Worm (Caenorhabditis elegans) whole organism, L3 larva: Measurements from ENCODE around the gene fbxa-190.

ENCODE experiments used
- R02D3.7 ChIP-seq: fragments of 150-350 bp; optimal IDR thresholded peaks from 2 replicates; lab custom pipeline; 2014; ENCODE audit warnings: missing biosample characterization, missing genetic modification characterization
- ZK546.5 ChIP-seq: sonication (generic microtip); optimal IDR thresholded peaks from 2 replicates; lab custom pipeline; 2017; ENCODE audit warnings: missing biosample characterization, missing genetic modification characterization
- aly-2 ChIP-seq: fragments of 150-350 bp; optimal IDR thresholded peaks from 2 replicates; lab custom pipeline; 2014; ENCODE audit warnings: missing biosample characterization, missing genetic modification characterization
- ceh-16 ChIP-seq: sonication (generic microtip); optimal IDR thresholded peaks from 2 replicates; lab custom pipeline; 2017; ENCODE audit warnings: missing biosample characterization, missing genetic modification characterization
- ceh-28 ChIP-seq: fragments of 150-350 bp; optimal IDR thresholded peaks from 2 replicates; lab custom pipeline; 2014; ENCODE audit warnings: missing biosample characterization, missing genetic modification reagents, missing genetic modification characterization
- ceh-82 ChIP-seq: fragments of 150-350 bp; optimal IDR thresholded peaks from 2 replicates; lab custom pipeline; 2014; ENCODE audit warnings: missing biosample characterization, missing genetic modification characterization
- egl-27 ChIP-seq: sonication (generic microtip); optimal IDR thresholded peaks from 4 replicates; lab custom pipeline; 2017; ENCODE audit warnings: missing biosample characterization, missing genetic modification reagents, missing genetic modification characterization
- egl-5 ChIP-seq: fragments of 150-350 bp; optimal IDR thresholded peaks from 2 replicates; lab custom pipeline; 2017; ENCODE audit warnings: missing biosample characterization, missing genetic modification reagents, missing genetic modification characterization, inconsistent platforms
- elt-1 ChIP-seq: fragments of 150-350 bp; optimal IDR thresholded peaks from 2 replicates; lab custom pipeline; 2014; ENCODE audit warnings: missing biosample characterization, missing genetic modification characterization
- elt-2 ChIP-seq: sonication (generic microtip); optimal IDR thresholded peaks from 2 replicates; lab custom pipeline; 2016; ENCODE audit warnings: missing genetic modification reagents, mild to moderate bottlenecking, missing genetic modification characterization, missing compliant biosample characterization
- eor-1 ChIP-seq, 2 experiments: fragments of 150-350 bp; optimal IDR thresholded peaks; 2 replicates each; lab custom pipeline; 2014 to 2018; ENCODE audit warnings: missing biosample characterization in 2 of 2, missing genetic modification characterization in 2 of 2
- fkh-10 ChIP-seq: sonication (generic microtip); optimal IDR thresholded peaks from 2 replicates; lab custom pipeline; 2017; ENCODE audit warnings: missing biosample characterization, missing genetic modification reagents, missing genetic modification characterization
- fkh-2 ChIP-seq: fragments of 150-350 bp; optimal IDR thresholded peaks from 2 replicates; lab custom pipeline; 2014; ENCODE audit warnings: missing biosample characterization, missing genetic modification reagents, missing genetic modification characterization
- hmg-11 ChIP-seq: sonication (generic microtip); optimal IDR thresholded peaks from 2 replicates; lab custom pipeline; 2016; ENCODE audit warnings: missing genetic modification characterization, missing compliant biosample characterization
- jun-1 ChIP-seq: fragments of 150-350 bp; optimal IDR thresholded peaks from 2 replicates; lab custom pipeline; 2014; ENCODE audit warnings: missing biosample characterization, missing genetic modification reagents, missing genetic modification characterization
- lin-39 ChIP-seq: fragments of 150-350 bp; optimal IDR thresholded peaks from 2 replicates; lab custom pipeline; 2018; ENCODE audit warnings: missing biosample characterization, missing genetic modification reagents, missing genetic modification characterization
- lsy-12 ChIP-seq: sonication (generic microtip); optimal IDR thresholded peaks from 2 replicates; lab custom pipeline; 2016; ENCODE audit warnings: mild to moderate bottlenecking, missing genetic modification characterization, missing compliant biosample characterization
- mdl-1 ChIP-seq: fragments of 150-350 bp; optimal IDR thresholded peaks from 2 replicates; lab custom pipeline; 2014; ENCODE audit warnings: missing biosample characterization, missing genetic modification characterization
- mml-1 ChIP-seq: fragments of 150-350 bp; sonication (generic microtip); optimal IDR thresholded peaks from 3 replicates; lab custom pipeline; 2014; ENCODE audit warnings: missing biosample characterization, missing genetic modification characterization
- nfya-1 ChIP-seq: sonication (generic microtip); optimal IDR thresholded peaks from 2 replicates; lab custom pipeline; 2017; ENCODE audit warnings: missing genetic modification characterization, mild to moderate bottlenecking, missing compliant biosample characterization, antibody characterized with exemption, moderate library complexity; ENCODE audit not compliant: insufficient read depth
- nhr-12 ChIP-seq: fragments of 150-350 bp; optimal IDR thresholded peaks from 2 replicates; lab custom pipeline; 2014; ENCODE audit warnings: missing biosample characterization, missing genetic modification characterization
- nhr-23 ChIP-seq: fragments of 150-350 bp; optimal IDR thresholded peaks from 2 replicates; lab custom pipeline; 2014; ENCODE audit warnings: missing biosample characterization, missing genetic modification reagents, missing genetic modification characterization
- nhr-25 ChIP-seq: sonication (generic microtip); optimal IDR thresholded peaks from 2 replicates; lab custom pipeline; 2017; ENCODE audit warnings: missing biosample characterization, missing genetic modification characterization
- nhr-43 ChIP-seq: sonication (generic microtip); optimal IDR thresholded peaks from 2 replicates; lab custom pipeline; 2016; ENCODE audit warnings: mild to moderate bottlenecking, missing genetic modification characterization, missing compliant biosample characterization; ENCODE audit not compliant: poor library complexity, severe bottlenecking
- nhr-67 ChIP-seq: fragments of 150-350 bp; optimal IDR thresholded peaks from 2 replicates; lab custom pipeline; 2014; ENCODE audit warnings: missing biosample characterization, missing genetic modification characterization
- nhr-76 ChIP-seq: fragments of 150-350 bp; sonication (generic microtip); optimal IDR thresholded peaks from 5 replicates; lab custom pipeline; 2014; ENCODE audit warnings: missing biosample characterization, missing genetic modification characterization
- nhr-77 ChIP-seq: fragments of 150-350 bp; optimal IDR thresholded peaks from 2 replicates; lab custom pipeline; 2014; ENCODE audit warnings: missing biosample characterization, missing genetic modification characterization
- pha-4 ChIP-seq: fragments of 150-350 bp; optimal IDR thresholded peaks from 2 replicates; lab custom pipeline; 2014; ENCODE audit warnings: missing biosample characterization, missing genetic modification reagents, missing genetic modification characterization
- pqm-1 ChIP-seq: fragments of 150-350 bp; optimal IDR thresholded peaks from 2 replicates; lab custom pipeline; 2017; ENCODE audit warnings: missing biosample characterization, missing genetic modification characterization, inconsistent platforms
- sea-2 ChIP-seq: fragments of 150-350 bp; sonication (generic microtip); optimal IDR thresholded peaks from 4 replicates; lab custom pipeline; 2014; ENCODE audit warnings: missing biosample characterization, missing genetic modification reagents, missing genetic modification characterization
- snpc-4 ChIP-seq: fragments of 150-350 bp; optimal IDR thresholded peaks from 2 replicates; lab custom pipeline; 2014; ENCODE audit warnings: missing biosample characterization, missing genetic modification characterization
- tbx-2 ChIP-seq: sonication (generic microtip); optimal IDR thresholded peaks from 2 replicates; lab custom pipeline; 2016; ENCODE audit warnings: mild to moderate bottlenecking, missing genetic modification characterization, missing compliant biosample characterization
- unc-62 ChIP-seq: fragments of 150-350 bp; sonication (generic microtip); optimal IDR thresholded peaks from 4 replicates; lab custom pipeline; 2014; ENCODE audit warnings: missing biosample characterization, missing genetic modification reagents, missing genetic modification characterization
- zag-1 ChIP-seq: fragments of 150-350 bp; optimal IDR thresholded peaks from 2 replicates; lab custom pipeline; 2014; ENCODE audit warnings: missing biosample characterization, missing genetic modification characterization
- ztf-4 ChIP-seq: fragments of 150-350 bp; optimal IDR thresholded peaks from 2 replicates; lab custom pipeline; 2014; ENCODE audit warnings: missing biosample characterization, missing genetic modification characterization

Gene fbxa-190

ce11 chrX:1372464-1372863, 652 bp downstream of the fbxa-190 start:
- TF ChIP-seq R02D3.7 (tag; lab: Kevin White, UChicago) (no peak), nhr-67 (tag; lab: Kevin White, UChicago) (no peak), unc-62 (GFP tag; lab: Kevin White, UChicago) (no peak), tbx-2 (no peak)
- TF ChIP-seq, all 47 proteins: peak for 0

ce11 chrX:1379391-1379790, 7.6 kb downstream of the fbxa-190 start:
- no peak for TF ChIP-seq egl-27
- TF ChIP-seq jun-1, result peak; percentile 44
- TF ChIP-seq pha-4 (tag; lab: Kevin White, UChicago), result peak; percentile 53
- peak; percentile 16 for TF ChIP-seq nhr-77
- peak; percentile 34 for TF ChIP-seq nfya-1 (tag; lab: Kevin White, UChicago)
- no peak for TF ChIP-seq fkh-10
- TF ChIP-seq hmg-11 (tag; lab: Kevin White, UChicago), result peak; percentile 90
- peak; percentile 32 for TF ChIP-seq elt-2 (tag; lab: Kevin White, UChicago)
- peak; percentile 2 for TF ChIP-seq lsy-12
- no peak for TF ChIP-seq nhr-12 (tag; lab: Kevin White, UChicago)
- TF ChIP-seq nhr-25 (tag; lab: Kevin White, UChicago), result peak; percentile 53
- TF ChIP-seq aly-2 (tag; lab: Kevin White, UChicago), result no peak
- peak; percentile 47 for TF ChIP-seq nhr-23 (tag; lab: Kevin White, UChicago)
- TF ChIP-seq nhr-43, result peak; percentile 76
- TF ChIP-seq ceh-28 (tag; lab: Kevin White, UChicago), result peak; percentile 29
- TF ChIP-seq egl-5 (tag; lab: Kevin White, UChicago), result peak; percentile 48
- no peak for TF ChIP-seq ceh-16 (tag; lab: Kevin White, UChicago)
- TF ChIP-seq ceh-82 (tag; lab: Kevin White, UChicago), result no peak
- peak; percentile 81 for TF ChIP-seq tbx-2
- no peak for TF ChIP-seq nhr-76 (tag; lab: Kevin White, UChicago)
- no peak for TF ChIP-seq lin-39 (tag; lab: Kevin White, UChicago)
- no peak for TF ChIP-seq zag-1 (tag; lab: Kevin White, UChicago)

- TF ChIP-seq nhr-23 (tag; lab: Kevin White, UChicago), result no peak
- TF ChIP-seq egl-27, result no peak
- no peak for TF ChIP-seq nhr-76 (tag; lab: Kevin White, UChicago)
- no peak for TF ChIP-seq elt-2 (tag; lab: Kevin White, UChicago)
- no peak for TF ChIP-seq elt-1 (tag; lab: Kevin White, UChicago)
- no peak for TF ChIP-seq mdl-1 (tag; lab: Kevin White, UChicago)
- TF ChIP-seq nhr-67 (tag; lab: Kevin White, UChicago), result no peak
- TF ChIP-seq nfya-1 (tag; lab: Kevin White, UChicago), result no peak
- TF ChIP-seq unc-62 (GFP tag; lab: Kevin White, UChicago), result no peak
- TF ChIP-seq, all 47 proteins: peak for 0
Measured at ce11 chrX:1381565-1381964, 9.8 kb downstream of the fbxa-190 start, which contains the start of gene F56C3.10. F56C3.10 (minus strand) TSS chrX:1381665.

- TF ChIP-seq ztf-4, result no peak
- no peak for TF ChIP-seq sea-2
Measured at ce11 chrX:1383546-1383945, 11.7 kb downstream of the fbxa-190 start.

ce11 chrX:1384538-1384937, 12.7 kb downstream of the fbxa-190 start, which contains the start of gene F56C3.8:
F56C3.8 (minus strand) TSS chrX:1384638.
- TF ChIP-seq nhr-67 (tag; lab: Kevin White, UChicago) (no peak), eor-1 (tag; optimal IDR thresholded peaks at IDR 0.05; lab: Kevin White, UChicago) (no peak), unc-62 (GFP tag; lab: Kevin White, UChicago) (no peak), ceh-82 (tag; lab: Kevin White, UChicago) (no peak), lsy-12 (no peak), lin-39 (tag; lab: Kevin White, UChicago) (no peak), mml-1 (no peak), ZK546.5 (tag; lab: Kevin White, UChicago) (no peak), fkh-10 (no peak), hmg-11 (tag; lab: Kevin White, UChicago) (no peak), aly-2 (tag; lab: Kevin White, UChicago) (no peak), nhr-23 (tag; lab: Kevin White, UChicago) (no peak), nhr-12 (tag; lab: Kevin White, UChicago) (no peak), mdl-1 (tag; lab: Kevin White, UChicago) (no peak), nhr-43 (no peak), fkh-2 (tag; lab: Kevin White, UChicago) (no peak), snpc-4 (no peak), pqm-1 (no peak)
- TF ChIP-seq, all 47 proteins: peak for 0
